Fruit fly (Drosophila melanogaster) S2 (cell line): Measurements from ENCODE around the gene mri.
A peak's percentile ranks its signal among the peaks of the same experiment; 100 is the strongest.

Source experiments
- CG8478 ChIP-seq: fragments of >200 bp; optimal IDR thresholded peaks from 2 replicates; lab custom pipeline; 2018
- CTCF ChIP-seq, 2 experiments: fragments of >200 bp; optimal IDR thresholded peaks; 2 replicates each; lab custom pipeline; 2018

The mri gene

dm6 chr3L:177938-178337, 22.0 kb upstream of the mri start:
- TF ChIP-seq CTCF (optimal IDR thresholded peaks at IDR 0.05; lab: Kevin White, UChicago): no peak
- no peak for TF ChIP-seq CG8478 (lab: Kevin White, UChicago)

dm6 chr3L:178445-178844, 21.5 kb upstream of the mri start:
- TF ChIP-seq CTCF (optimal IDR thresholded peaks at IDR 0.05; lab: Kevin White, UChicago): no peak
- no peak for TF ChIP-seq CG8478 (lab: Kevin White, UChicago)

dm6 chr3L:178913-179488, 21.0 kb upstream of the mri start, which contains the start of gene Vdup1:
Gene Vdup1, minus strand, starts transcription at chr3L:178963.
- no peak for TF ChIP-seq CTCF (optimal IDR thresholded peaks at IDR 0.05; lab: Kevin White, UChicago)
- TF ChIP-seq CG8478 (lab: Kevin White, UChicago): no peak

- no peak for TF ChIP-seq CG8478 (lab: Kevin White, UChicago)
- TF ChIP-seq CTCF (optimal IDR thresholded peaks at IDR 0.05; lab: Kevin White, UChicago): no peak
Observed at dm6 chr3L:179490-180261, 20.3 kb upstream of the mri start, which contains the start of gene CG13875. Gene CG13875, plus strand, starts transcription at chr3L:179923.

- TF ChIP-seq CTCF (optimal IDR thresholded peaks at IDR 0.05; lab: Kevin White, UChicago): no peak
- TF ChIP-seq CG8478 (lab: Kevin White, UChicago): no peak
Observed at dm6 chr3L:180262-180543, 19.8 kb upstream of the mri start.

dm6 chr3L:184251-184650, 15.7 kb upstream of the mri start, which contains the start of the genes CG34140, Mkp and Mtch:
Gene CG34140, minus strand, starts transcription at chr3L:184424.
Gene Mkp, minus strand, starts transcription at chr3L:184540.
Gene Mtch, plus strand, starts transcription at chr3L:184626.
- no peak for TF ChIP-seq CG8478 (lab: Kevin White, UChicago)
- no peak for TF ChIP-seq CTCF (optimal IDR thresholded peaks at IDR 0.05; lab: Kevin White, UChicago)

- TF ChIP-seq CG8478 (lab: Kevin White, UChicago): no peak
- peak; percentile 8 to 30 for TF ChIP-seq CTCF (optimal IDR thresholded peaks at IDR 0.05; lab: Kevin White, UChicago)
Observed at dm6 chr3L:199050-199745, 776 bp upstream of the mri start.

dm6 chr3L:203536-204135, 3.7 kb downstream of the mri start, which contains the start of gene NitFhit:
Gene NitFhit, plus strand, starts transcription at chr3L:203730.
- TF ChIP-seq CTCF (optimal IDR thresholded peaks at IDR 0.05; lab: Kevin White, UChicago) (no peak), CG8478 (lab: Kevin White, UChicago) (no peak)

- TF ChIP-seq CG8478 (lab: Kevin White, UChicago) (no peak), CTCF (optimal IDR thresholded peaks at IDR 0.05; lab: Kevin White, UChicago) (no peak)
Observed at dm6 chr3L:205723-206284, 5.8 kb downstream of the mri start, which contains the start of the genes Gk1 and CG13876. Gene Gk1, minus strand, starts transcription at chr3L:205844. Gene CG13876, plus strand, starts transcription at chr3L:206134.

- TF ChIP-seq CG8478 (lab: Kevin White, UChicago): no peak
- no peak for TF ChIP-seq CTCF (optimal IDR thresholded peaks at IDR 0.05; lab: Kevin White, UChicago)
Observed at dm6 chr3L:211200-211599, 11.2 kb downstream of the mri start, which contains the start of gene Prp4k. Gene Prp4k, minus strand, starts transcription at chr3L:211457.

dm6 chr3L:212520-212919, 12.5 kb downstream of the mri start, which contains the start of the genes thoc7 and Dis3l2:
Gene thoc7, minus strand, starts transcription at chr3L:212687.
Gene Dis3l2, plus strand, starts transcription at chr3L:212709.
- TF ChIP-seq CG8478 (lab: Kevin White, UChicago) (no peak), CTCF (optimal IDR thresholded peaks at IDR 0.05; lab: Kevin White, UChicago) (no peak)

dm6 chr3L:216325-216724, 16.4 kb downstream of the mri start, which contains the start of gene Kaz1-ORFB:
Gene Kaz1-ORFB, plus strand, starts transcription at chr3L:216625.
- TF ChIP-seq CTCF (optimal IDR thresholded peaks at IDR 0.05; lab: Kevin White, UChicago): no peak
- TF ChIP-seq CG8478 (lab: Kevin White, UChicago): no peak

dm6 chr3L:217480-218118, 17.6 kb downstream of the mri start, which contains the start of gene CG13877:
Gene CG13877, plus strand, starts transcription at chr3L:218068.
- TF ChIP-seq CG8478 (lab: Kevin White, UChicago) (no peak), CTCF (optimal IDR thresholded peaks at IDR 0.05; lab: Kevin White, UChicago) (no peak)
